Fruit fly (Drosophila melanogaster) whole organism, embryonic: Measurements from ENCODE around the gene nkt.

Source experiments
- Atf6 ChIP-seq: fragments of 200-800 bp; sonication (Bioruptor generic); IDR thresholded peaks from 2 replicates; pipeline ENCODE4 v1.3.6; 2022; ENCODE audit warnings: missing biosample characterization, missing genetic modification characterization
- B-H2 ChIP-seq: fragments of 200-800 bp; sonication (Bioruptor generic); optimal IDR thresholded peaks from 2 replicates; lab custom pipeline; 2018; ENCODE audit warnings: missing biosample characterization, mild to moderate bottlenecking, missing genetic modification characterization
- CG10267 ChIP-seq: fragments of 200-800 bp; sonication (Bioruptor generic); optimal IDR thresholded peaks from 2 replicates; lab custom pipeline; 2018; ENCODE audit warnings: missing biosample characterization, mild to moderate bottlenecking, missing genetic modification characterization, moderate library complexity
- CG17568 ChIP-seq: fragments of 200-800 bp; sonication (Bioruptor generic); optimal IDR thresholded peaks from 2 replicates; lab custom pipeline; 2018; ENCODE audit warnings: missing biosample characterization, mild to moderate bottlenecking, missing genetic modification characterization, moderate library complexity
- CG18599 ChIP-seq: fragments of 200-800 bp; sonication (Bioruptor generic); optimal IDR thresholded peaks from 3 replicates; lab custom pipeline; 2017; ENCODE audit warnings: missing biosample characterization, missing genetic modification characterization, mild to moderate bottlenecking, moderate library complexity, missing genetic modification reagents
- CG30431 ChIP-seq: fragments of 200-800 bp; sonication (Bioruptor generic); optimal IDR thresholded peaks from 2 replicates; lab custom pipeline; 2017; ENCODE audit warnings: missing biosample characterization, missing genetic modification characterization
- CG31224 ChIP-seq: fragments of 200-800 bp; sonication (Bioruptor generic); IDR thresholded peaks from 2 replicates; pipeline ENCODE4 v1.3.6; 2022; ENCODE audit warnings: missing biosample characterization, missing genetic modification characterization
- CG6175 ChIP-seq: fragments of 200-800 bp; sonication (Bioruptor generic); IDR thresholded peaks from 3 replicates; pipeline ENCODE4 v1.3.6; 2022; ENCODE audit warnings: missing biosample characterization, missing genetic modification characterization
- CG8089 ChIP-seq: fragments of 200-800 bp; sonication (Bioruptor generic); optimal IDR thresholded peaks from 3 replicates; lab custom pipeline; 2016; ENCODE audit warnings: missing biosample characterization, missing genetic modification characterization
- Dip3 ChIP-seq: fragments of 200-800 bp; sonication (Bioruptor generic); optimal IDR thresholded peaks from 3 replicates; lab custom pipeline; 2016; ENCODE audit warnings: missing biosample characterization, missing genetic modification characterization
- Eip74EF ChIP-seq, 2 experiments: fragments of 200-800 bp in 1 of 2; fragments of >200 bp in 1 of 2; sonication (Bioruptor generic) in 1 of 2; optimal IDR thresholded peaks; 2 replicates each; lab custom pipeline; 2017 to 2019; ENCODE audit warnings: missing biosample characterization in 2 of 2, missing genetic modification characterization in 2 of 2, mild to moderate bottlenecking in 1 of 2, moderate library complexity in 1 of 2
- Fer1 ChIP-seq: fragments of 200-800 bp; sonication (Bioruptor generic); optimal IDR thresholded peaks from 2 replicates; lab custom pipeline; 2017; ENCODE audit warnings: missing biosample characterization, mild to moderate bottlenecking, missing genetic modification characterization
- HmgZ ChIP-seq: fragments of 200-800 bp; sonication (Bioruptor generic); optimal IDR thresholded peaks from 2 replicates; lab custom pipeline; 2018; ENCODE audit warnings: missing biosample characterization, mild to moderate bottlenecking, missing genetic modification characterization
- Hr78 ChIP-seq, 2 experiments: fragments of 200-800 bp in 1 of 2; fragments of >200 bp in 1 of 2; sonication (Bioruptor generic) in 1 of 2; optimal IDR thresholded peaks; 2 replicates each; lab custom pipeline; 2017 to 2019; ENCODE audit warnings: missing biosample characterization in 2 of 2, missing genetic modification characterization in 2 of 2, mild to moderate bottlenecking in 1 of 2, moderate library complexity in 1 of 2
- Jarid2 ChIP-seq: fragments of 200-800 bp; sonication (Bioruptor generic); optimal IDR thresholded peaks from 3 replicates; lab custom pipeline; 2017; ENCODE audit warnings: mild to moderate bottlenecking, missing biosample characterization, missing genetic modification reagents, missing genetic modification characterization
- Lhr ChIP-seq: fragments of 200-800 bp; sonication (Bioruptor generic); optimal IDR thresholded peaks from 3 replicates; lab custom pipeline; 2017; ENCODE audit warnings: mild to moderate bottlenecking, missing biosample characterization, missing genetic modification reagents, missing genetic modification characterization
- Nf-YC ChIP-seq: fragments of 200-800 bp; optimal IDR thresholded peaks from 3 replicates; lab custom pipeline; 2019; ENCODE audit warnings: missing biosample characterization, mild to moderate bottlenecking, missing genetic modification characterization, moderate library complexity
- Pdp1 ChIP-seq, 2 experiments: fragments of 200-800 bp; sonication (Bioruptor generic); optimal IDR thresholded peaks; 3 replicates each; lab custom pipeline; 2016; ENCODE audit warnings: missing biosample characterization in 2 of 2, missing genetic modification characterization in 2 of 2, mild to moderate bottlenecking in 1 of 2, moderate library complexity in 1 of 2
- Sin3A ChIP-seq: fragments of >200 bp; optimal IDR thresholded peaks from 2 replicates; lab custom pipeline; 2018
- Vsx1 ChIP-seq: fragments of 200-800 bp; sonication (Bioruptor generic); optimal IDR thresholded peaks from 2 replicates; lab custom pipeline; 2017; ENCODE audit warnings: missing biosample characterization, mild to moderate bottlenecking, missing genetic modification characterization, missing genetic modification reagents
- ash1 ChIP-seq: fragments of 200-800 bp; sonication (Bioruptor generic); optimal IDR thresholded peaks from 2 replicates; lab custom pipeline; 2018; ENCODE audit warnings: missing biosample characterization, mild to moderate bottlenecking, missing genetic modification characterization
- cas ChIP-seq: fragments of 200-800 bp; sonication (Bioruptor generic); IDR thresholded peaks from 2 replicates; pipeline ENCODE4 v1.3.6; 2022; ENCODE audit warnings: missing biosample characterization, missing genetic modification characterization
- cato ChIP-seq: fragments of 200-800 bp; sonication (Bioruptor generic); optimal IDR thresholded peaks from 2 replicates; lab custom pipeline; 2016; ENCODE audit warnings: missing biosample characterization, missing genetic modification characterization, borderline replicate concordance
- caup ChIP-seq: fragments of 200-800 bp; sonication (Bioruptor generic); optimal IDR thresholded peaks from 3 replicates; lab custom pipeline; 2017; ENCODE audit warnings: missing biosample characterization, mild to moderate bottlenecking, missing genetic modification characterization, moderate library complexity; ENCODE audit not compliant: severe bottlenecking
- corto ChIP-seq: fragments of 200-800 bp; sonication (Bioruptor generic); optimal IDR thresholded peaks from 2 replicates; lab custom pipeline; 2016; ENCODE audit warnings: missing biosample characterization, mild to moderate bottlenecking, missing genetic modification characterization, moderate library complexity
- gcm ChIP-seq: fragments of 200-800 bp; sonication (Bioruptor generic); optimal IDR thresholded peaks from 2 replicates; lab custom pipeline; 2019; ENCODE audit warnings: missing biosample characterization, mild to moderate bottlenecking, missing genetic modification characterization, moderate library complexity
- insv ChIP-seq, 2 experiments: fragments of 200-800 bp; sonication (Bioruptor generic); optimal IDR thresholded peaks; 3 replicates each; lab custom pipeline; 2016 to 2018; ENCODE audit warnings: missing biosample characterization in 2 of 2, missing genetic modification characterization in 2 of 2
- mirr ChIP-seq: fragments of 200-800 bp; sonication (Bioruptor generic); optimal IDR thresholded peaks from 3 replicates; lab custom pipeline; 2018; ENCODE audit warnings: missing biosample characterization, mild to moderate bottlenecking, missing genetic modification characterization
- pfk ChIP-seq: fragments of 200-800 bp; sonication (Bioruptor generic); optimal IDR thresholded peaks from 2 replicates; lab custom pipeline; 2018; ENCODE audit warnings: missing biosample characterization, mild to moderate bottlenecking, missing genetic modification characterization, moderate library complexity
- sisA ChIP-seq: fragments of 200-800 bp; sonication (Bioruptor generic); IDR thresholded peaks from 2 replicates; pipeline ENCODE4 v1.3.6; 2022; ENCODE audit warnings: missing biosample characterization, missing genetic modification characterization
- stwl ChIP-seq: fragments of 200-800 bp; sonication (Bioruptor generic); optimal IDR thresholded peaks from 3 replicates; lab custom pipeline; 2018; ENCODE audit warnings: missing biosample characterization, mild to moderate bottlenecking, missing genetic modification characterization, moderate library complexity
- vvl ChIP-seq: fragments of 200-800 bp; sonication (Bioruptor generic); IDR thresholded peaks from 2 replicates; pipeline ENCODE4 v1.3.6; 2022; ENCODE audit warnings: missing biosample characterization, missing genetic modification characterization
- wek ChIP-seq: fragments of 200-800 bp; sonication (Bioruptor generic); optimal IDR thresholded peaks from 3 replicates; lab custom pipeline; 2018; ENCODE audit warnings: missing biosample characterization, mild to moderate bottlenecking, missing genetic modification characterization, moderate library complexity

nkt gene

dm6 chr3L:11248303-11248702 is 47.2 kb downstream of the nkt start (continued):
- TF ChIP-seq pfk (GFP tag; lab: Kevin White, UChicago), result no peak
- TF ChIP-seq HmgZ (tag; lab: Kevin White, UChicago), result peak; percentile 24
- no peak for TF ChIP-seq Eip74EF (GFP tag; optimal IDR thresholded peaks at IDR 0.05; lab: Kevin White, UChicago)
- peak; percentile 5 for TF ChIP-seq Vsx1 (GFP tag; lab: Kevin White, UChicago)
- peak; percentile 55 for TF ChIP-seq ash1 (GFP tag; lab: Kevin White, UChicago)
- peak; percentile 65 for TF ChIP-seq Jarid2 (GFP tag; lab: Kevin White, UChicago)
- no peak for TF ChIP-seq wek (GFP tag; lab: Kevin White, UChicago)
- no peak for TF ChIP-seq cato (GFP tag; lab: Kevin White, UChicago)
- no peak for TF ChIP-seq CG8089 (GFP tag; lab: Kevin White, UChicago)
- no peak for TF ChIP-seq Sin3A (lab: Kevin White, UChicago)
- TF ChIP-seq gcm (GFP tag; lab: Kevin White, UChicago), result no peak
- peak in 1 of 2 experiments; percentile 2 for TF ChIP-seq Pdp1 (GFP tag; optimal IDR thresholded peaks at IDR 0.05; lab: Kevin White, UChicago)
- no peak for TF ChIP-seq mirr
- no peak for TF ChIP-seq corto
- TF ChIP-seq caup, result peak; percentile 22
- no peak for TF ChIP-seq CG30431
- no peak for TF ChIP-seq CG10267 (tag; lab: Kevin White, UChicago)
- peak; percentile 34; the same call in 1 of the 2 replicates for TF ChIP-seq Atf6 (GFP tag; lab: Robert Waterston, UW)
- no peak for TF ChIP-seq Dip3 (GFP tag; lab: Kevin White, UChicago)
- TF ChIP-seq cas (GFP tag; lab: Robert Waterston, UW), result no peak
- TF ChIP-seq insv (GFP tag; optimal IDR thresholded peaks at IDR 0.05; lab: Kevin White, UChicago), result no peak
- TF ChIP-seq CG6175 (GFP tag; lab: Robert Waterston, UW), result 0 out of 3 replicates have a peak, but pooled peaks have one; percentile 17
- TF ChIP-seq CG17568 (GFP tag; lab: Kevin White, UChicago), result peak; percentile 19
- TF ChIP-seq CG18599, result no peak
- no peak for TF ChIP-seq Nf-YC (tag; lab: Kevin White, UChicago)
- no peak for TF ChIP-seq Hr78 (GFP tag; optimal IDR thresholded peaks at IDR 0.05; lab: Kevin White, UChicago)
- no peak for TF ChIP-seq CG31224
- peak; percentile 29 for TF ChIP-seq stwl (tag; lab: Kevin White, UChicago)
- peak; percentile 18 for TF ChIP-seq B-H2 (GFP tag; lab: Kevin White, UChicago)
- TF ChIP-seq vvl, result peak; percentile 63
- TF ChIP-seq Fer1 (GFP tag; lab: Kevin White, UChicago), result peak; percentile 20
- no peak for TF ChIP-seq sisA
- no peak for TF ChIP-seq Lhr (GFP tag; lab: Kevin White, UChicago)
